Worm (Caenorhabditis elegans): ENCODE measurements around the gene phf-33.

ce11 chrX:13318316-13318715 lies 39.5 kb upstream of the phf-33 start:
- TF ChIP-seq flt-1 (GFP tag; IDR thresholded peaks at IDR 0.05) (no peak), med-1 (GFP tag; optimal IDR thresholded peaks at IDR 0.05; ENCODE audit: insufficient read depth) (no peak), ref-1 (GFP tag; conservative IDR thresholded peaks at IDR 0.05) (no peak)
